Worm (Caenorhabditis elegans) whole organism, L2 larva: ENCODE data around the gene cyp-25A2.

Experiments used
- C34F6.9 ChIP-seq: fragments of 150-350 bp; optimal IDR thresholded peaks from 2 replicates; lab custom pipeline; 2014; ENCODE audit warnings: missing biosample characterization, missing genetic modification characterization
- F13H6.1 ChIP-seq: sonication (generic microtip); optimal IDR thresholded peaks from 2 replicates; lab custom pipeline; 2016; ENCODE audit warnings: missing genetic modification characterization, missing compliant biosample characterization
- R02D3.7 ChIP-seq: fragments of 150-350 bp; optimal IDR thresholded peaks from 2 replicates; lab custom pipeline; 2014; ENCODE audit warnings: missing biosample characterization, missing genetic modification characterization
- Y55F3AM.14 ChIP-seq: fragments of 200-800 bp; sonication (Bioruptor generic); optimal IDR thresholded peaks from 2 replicates; lab custom pipeline; 2018; ENCODE audit warnings: mild to moderate bottlenecking, missing genetic modification characterization, missing compliant biosample characterization
- ZK546.5 ChIP-seq: sonication (generic microtip); optimal IDR thresholded peaks from 2 replicates; lab custom pipeline; 2017; ENCODE audit warnings: missing biosample characterization, missing genetic modification characterization
- alr-1 ChIP-seq: fragments of 150-350 bp; optimal IDR thresholded peaks from 2 replicates; lab custom pipeline; 2014; ENCODE audit warnings: missing biosample characterization, missing genetic modification characterization
- aly-2 ChIP-seq: fragments of 150-350 bp; optimal IDR thresholded peaks from 2 replicates; lab custom pipeline; 2014; ENCODE audit warnings: missing biosample characterization, missing genetic modification characterization
- ama-1 ChIP-seq: fragments of 150-350 bp; optimal IDR thresholded peaks from 2 replicates; lab custom pipeline; 2018; ENCODE audit warnings: inconsistent platforms
- blmp-1 ChIP-seq: sonication (generic microtip); optimal IDR thresholded peaks from 2 replicates; lab custom pipeline; 2017; ENCODE audit warnings: missing genetic modification characterization, mild to moderate bottlenecking, missing compliant biosample characterization, antibody characterized with exemption, moderate library complexity; ENCODE audit not compliant: insufficient read depth
- ceh-16 ChIP-seq: fragments of 150-350 bp; optimal IDR thresholded peaks from 2 replicates; lab custom pipeline; 2014; ENCODE audit warnings: missing biosample characterization, missing genetic modification characterization
- ceh-82 ChIP-seq: fragments of 150-350 bp; optimal IDR thresholded peaks from 2 replicates; lab custom pipeline; 2014; ENCODE audit warnings: missing biosample characterization, missing genetic modification characterization
- crh-2 ChIP-seq: sonication (generic microtip); optimal IDR thresholded peaks from 2 replicates; lab custom pipeline; 2017; ENCODE audit warnings: missing biosample characterization, missing genetic modification characterization
- dmd-4 ChIP-seq: sonication (generic microtip); optimal IDR thresholded peaks from 2 replicates; lab custom pipeline; 2017; ENCODE audit warnings: missing biosample characterization, missing genetic modification characterization
- egl-27 ChIP-seq: sonication (generic microtip); optimal IDR thresholded peaks from 3 replicates; lab custom pipeline; 2017; ENCODE audit warnings: missing biosample characterization, missing genetic modification reagents, missing genetic modification characterization
- elt-1 ChIP-seq: fragments of 150-350 bp; optimal IDR thresholded peaks from 2 replicates; lab custom pipeline; 2014; ENCODE audit warnings: missing biosample characterization, missing genetic modification characterization
- elt-3 ChIP-seq: sonication (generic microtip); optimal IDR thresholded peaks from 2 replicates; lab custom pipeline; 2017; ENCODE audit warnings: missing biosample characterization, missing genetic modification characterization
- fos-1 ChIP-seq: fragments of 150-350 bp; optimal IDR thresholded peaks from 2 replicates; lab custom pipeline; 2014; ENCODE audit warnings: missing biosample characterization, missing genetic modification characterization
- gmeb-1 ChIP-seq: fragments of 150-350 bp; optimal IDR thresholded peaks from 2 replicates; lab custom pipeline; 2014; ENCODE audit warnings: missing biosample characterization, missing genetic modification characterization
- lin-11 ChIP-seq: fragments of 150-350 bp; sonication (generic microtip); optimal IDR thresholded peaks from 2 replicates; lab custom pipeline; 2014; ENCODE audit warnings: missing biosample characterization, missing genetic modification characterization, inconsistent platforms, mixed read lengths
- lin-13 ChIP-seq: fragments of 150-350 bp; optimal IDR thresholded peaks from 2 replicates; lab custom pipeline; 2014; ENCODE audit warnings: missing biosample characterization, missing genetic modification reagents, missing genetic modification characterization
- lin-39 ChIP-seq: fragments of 150-350 bp; optimal IDR thresholded peaks from 2 replicates; lab custom pipeline; 2014; ENCODE audit warnings: missing biosample characterization, missing genetic modification reagents, missing genetic modification characterization
- lsy-2 ChIP-seq, 2 experiments: fragments of 150-350 bp in 1 of 2; sonication (generic microtip) in 1 of 2; optimal IDR thresholded peaks; 2 replicates each; lab custom pipeline; 2014 to 2017; ENCODE audit warnings: missing biosample characterization in 2 of 2, missing genetic modification characterization in 2 of 2
- mab-5 ChIP-seq: fragments of 150-350 bp; optimal IDR thresholded peaks from 2 replicates; lab custom pipeline; 2014; ENCODE audit warnings: missing biosample characterization, missing genetic modification characterization
- mbf-1 ChIP-seq: sonication (generic microtip); optimal IDR thresholded peaks from 2 replicates; lab custom pipeline; 2017; ENCODE audit warnings: missing biosample characterization, missing genetic modification characterization
- mdl-1 ChIP-seq, 2 experiments: fragments of 150-350 bp in 1 of 2; sonication (generic microtip) in 1 of 2; optimal IDR thresholded peaks; 2 replicates each; lab custom pipeline; 2017; ENCODE audit warnings: missing biosample characterization in 2 of 2, missing genetic modification characterization in 2 of 2
- nhr-10 ChIP-seq: sonication (generic microtip); optimal IDR thresholded peaks from 2 replicates; lab custom pipeline; 2017; ENCODE audit warnings: missing biosample characterization, missing genetic modification characterization
- nhr-11 ChIP-seq: fragments of 150-350 bp; optimal IDR thresholded peaks from 2 replicates; lab custom pipeline; 2014; ENCODE audit warnings: missing biosample characterization, missing genetic modification characterization
- nhr-12 ChIP-seq: fragments of 150-350 bp; optimal IDR thresholded peaks from 2 replicates; lab custom pipeline; 2014; ENCODE audit warnings: missing biosample characterization, missing genetic modification characterization
- nhr-129 ChIP-seq: fragments of 150-350 bp; optimal IDR thresholded peaks from 2 replicates; lab custom pipeline; 2014; ENCODE audit warnings: missing biosample characterization, missing genetic modification characterization
- nhr-21 ChIP-seq: fragments of 150-350 bp; optimal IDR thresholded peaks from 2 replicates; lab custom pipeline; 2014; ENCODE audit warnings: missing biosample characterization, missing genetic modification characterization
- nhr-23 ChIP-seq: fragments of 150-350 bp; optimal IDR thresholded peaks from 2 replicates; lab custom pipeline; 2014; ENCODE audit warnings: missing biosample characterization, missing genetic modification reagents, missing genetic modification characterization
- nhr-237 ChIP-seq: fragments of 150-350 bp; optimal IDR thresholded peaks from 2 replicates; lab custom pipeline; 2014; ENCODE audit warnings: missing biosample characterization, missing genetic modification characterization
- nhr-25 ChIP-seq: fragments of 150-350 bp; sonication (generic microtip); optimal IDR thresholded peaks from 3 replicates; lab custom pipeline; 2014; ENCODE audit warnings: missing biosample characterization, missing genetic modification characterization
- nhr-6 ChIP-seq: fragments of 150-350 bp; optimal IDR thresholded peaks from 2 replicates; lab custom pipeline; 2014; ENCODE audit warnings: missing biosample characterization, missing genetic modification characterization
- nhr-77 ChIP-seq: fragments of 150-350 bp; optimal IDR thresholded peaks from 2 replicates; lab custom pipeline; 2014; ENCODE audit warnings: missing biosample characterization, missing genetic modification characterization
- peb-1 ChIP-seq: fragments of 150-350 bp; optimal IDR thresholded peaks from 2 replicates; lab custom pipeline; 2014; ENCODE audit warnings: missing biosample characterization, missing genetic modification characterization
- sem-4 ChIP-seq: fragments of 150-350 bp; optimal IDR thresholded peaks from 2 replicates; lab custom pipeline; 2014; ENCODE audit warnings: missing biosample characterization, missing genetic modification reagents, missing genetic modification characterization
- skn-1 ChIP-seq: sonication (generic microtip); optimal IDR thresholded peaks from 2 replicates; lab custom pipeline; 2017; ENCODE audit warnings: missing biosample characterization, missing genetic modification characterization
- sma-3 ChIP-seq: sonication (generic microtip); optimal IDR thresholded peaks from 2 replicates; lab custom pipeline; 2016; ENCODE audit warnings: missing genetic modification reagents, missing genetic modification characterization, missing compliant biosample characterization
- sma-9 ChIP-seq, 2 experiments: fragments of 150-350 bp in 1 of 2; sonication (generic microtip) in 1 of 2; optimal IDR thresholded peaks; 2 replicates each; lab custom pipeline; 2014 to 2016; ENCODE audit warnings: missing genetic modification characterization in 2 of 2, mild to moderate bottlenecking in 1 of 2, missing biosample characterization in 1 of 2, missing compliant biosample characterization in 1 of 2, missing genetic modification reagents in 1 of 2, moderate library complexity in 1 of 2
- snpc-4 ChIP-seq: fragments of 150-350 bp; optimal IDR thresholded peaks from 2 replicates; lab custom pipeline; 2014; ENCODE audit warnings: missing biosample characterization, missing genetic modification characterization
- unc-39 ChIP-seq: fragments of 150-350 bp; optimal IDR thresholded peaks from 2 replicates; lab custom pipeline; 2014; ENCODE audit warnings: missing biosample characterization, missing genetic modification characterization
- unc-55 ChIP-seq: fragments of 150-350 bp; sonication (generic microtip); optimal IDR thresholded peaks from 3 replicates; lab custom pipeline; 2014; ENCODE audit warnings: missing biosample characterization, missing genetic modification reagents, missing genetic modification characterization
- unc-62 ChIP-seq: fragments of 150-350 bp; optimal IDR thresholded peaks from 2 replicates; lab custom pipeline; 2014; ENCODE audit warnings: missing biosample characterization, missing genetic modification reagents, missing genetic modification characterization
- zag-1 ChIP-seq: fragments of 150-350 bp; optimal IDR thresholded peaks from 2 replicates; lab custom pipeline; 2014; ENCODE audit warnings: missing biosample characterization, missing genetic modification characterization
- ztf-1 ChIP-seq: fragments of 200-800 bp; sonication (Bioruptor generic); conservative IDR thresholded peaks from 2 replicates; pipeline ENCODE4 v1.3.6; 2022; ENCODE audit warnings: missing genetic modification characterization, missing compliant biosample characterization
- ztf-11 ChIP-seq: sonication (generic microtip); optimal IDR thresholded peaks from 2 replicates; lab custom pipeline; 2017; ENCODE audit warnings: missing biosample characterization, missing genetic modification characterization
- ztf-4 ChIP-seq: fragments of 150-350 bp; optimal IDR thresholded peaks from 2 replicates; lab custom pipeline; 2014; ENCODE audit warnings: missing biosample characterization, missing genetic modification characterization

Gene cyp-25A2

ce11 chrIII:3872978-3873377, 38.0 kb downstream of the cyp-25A2 start:
- TF ChIP-seq mbf-1 (tag; lab: Kevin White, UChicago) (no peak), ceh-16 (tag; lab: Kevin White, UChicago) (no peak), dmd-4 (tag; lab: Kevin White, UChicago) (no peak), skn-1 (tag; lab: Kevin White, UChicago) (no peak), ceh-82 (no peak), mab-5 (no peak), elt-3 (tag; lab: Kevin White, UChicago) (no peak), nhr-11 (tag; lab: Kevin White, UChicago) (no peak), nhr-129 (tag; lab: Kevin White, UChicago) (no peak), blmp-1 (tag; lab: Kevin White, UChicago) (no peak), fos-1 (tag; lab: Kevin White, UChicago) (no peak), F13H6.1 (tag; lab: Kevin White, UChicago) (no peak), crh-2 (no peak), C34F6.9 (tag; lab: Kevin White, UChicago) (no peak), elt-1 (tag; lab: Kevin White, UChicago) (no peak), alr-1 (tag; lab: Kevin White, UChicago) (no peak), R02D3.7 (tag; lab: Kevin White, UChicago) (no peak)
- TF ChIP-seq, all 48 proteins: peak for 0

ce11 chrIII:3873424-3873823, 38.4 kb downstream of the cyp-25A2 start:
- TF ChIP-seq nhr-25 (tag; lab: Kevin White, UChicago) (no peak), lin-11 (tag; lab: Kevin White, UChicago) (no peak), peb-1 (tag; lab: Kevin White, UChicago) (no peak), C34F6.9 (tag; lab: Kevin White, UChicago) (no peak), mbf-1 (tag; lab: Kevin White, UChicago) (no peak), nhr-10 (tag; lab: Kevin White, UChicago) (no peak), unc-39 (tag; lab: Kevin White, UChicago) (no peak), nhr-23 (tag; lab: Kevin White, UChicago) (no peak), nhr-129 (tag; lab: Kevin White, UChicago) (peak; percentile 62), elt-3 (tag; lab: Kevin White, UChicago) (no peak), elt-1 (tag; lab: Kevin White, UChicago) (no peak), gmeb-1 (no peak), Y55F3AM.14 (GFP tag; lab: Kevin White, UChicago) (no peak), lin-13 (GFP tag; lab: Kevin White, UChicago) (no peak), nhr-12 (tag; lab: Kevin White, UChicago) (no peak), ztf-4 (no peak), nhr-21 (tag; lab: Kevin White, UChicago) (no peak), ztf-11 (no peak), alr-1 (tag; lab: Kevin White, UChicago) (no peak), snpc-4 (tag; lab: Kevin White, UChicago) (no peak), skn-1 (tag; lab: Kevin White, UChicago) (no peak), mdl-1 (tag; optimal IDR thresholded peaks at IDR 0.05; lab: Kevin White, UChicago) (no peak), sma-9 (GFP tag; optimal IDR thresholded peaks at IDR 0.05; lab: Kevin White, UChicago) (peak; percentile 29), sma-9 (tag; optimal IDR thresholded peaks at IDR 0.05; lab: Kevin White, UChicago) (no peak), lsy-2 (tag; optimal IDR thresholded peaks at IDR 0.05; lab: Kevin White, UChicago) (peak; percentile 10 to 24), egl-27 (tag; lab: Kevin White, UChicago) (no peak), R02D3.7 (tag; lab: Kevin White, UChicago) (no peak), ceh-82 (no peak), dmd-4 (tag; lab: Kevin White, UChicago) (no peak), ZK546.5 (tag; lab: Kevin White, UChicago) (no peak), nhr-6 (no peak), nhr-77 (tag; lab: Kevin White, UChicago) (no peak), blmp-1 (tag; lab: Kevin White, UChicago) (no peak), mab-5 (no peak), aly-2 (tag; lab: Kevin White, UChicago) (no peak), lin-39 (tag; lab: Kevin White, UChicago) (no peak), fos-1 (tag; lab: Kevin White, UChicago) (peak; percentile 54), sem-4 (tag; lab: Kevin White, UChicago) (no peak), F13H6.1 (tag; lab: Kevin White, UChicago) (peak; percentile 58), nhr-11 (tag; lab: Kevin White, UChicago) (no peak), crh-2 (no peak), ceh-16 (tag; lab: Kevin White, UChicago) (no peak), ztf-1 (0 out of 2 replicates have a peak, but pooled peaks have one; percentile 70), ama-1 (lab: Kevin White, UChicago) (no peak), nhr-237 (tag; lab: Kevin White, UChicago) (no peak), unc-55 (GFP tag; lab: Kevin White, UChicago) (no peak), zag-1 (tag; lab: Kevin White, UChicago) (no peak), unc-62 (GFP tag; lab: Kevin White, UChicago) (no peak), sma-3 (no peak)
